Fruit fly (Drosophila melanogaster): ENCODE measurements around the gene CG3703.

DNA sequence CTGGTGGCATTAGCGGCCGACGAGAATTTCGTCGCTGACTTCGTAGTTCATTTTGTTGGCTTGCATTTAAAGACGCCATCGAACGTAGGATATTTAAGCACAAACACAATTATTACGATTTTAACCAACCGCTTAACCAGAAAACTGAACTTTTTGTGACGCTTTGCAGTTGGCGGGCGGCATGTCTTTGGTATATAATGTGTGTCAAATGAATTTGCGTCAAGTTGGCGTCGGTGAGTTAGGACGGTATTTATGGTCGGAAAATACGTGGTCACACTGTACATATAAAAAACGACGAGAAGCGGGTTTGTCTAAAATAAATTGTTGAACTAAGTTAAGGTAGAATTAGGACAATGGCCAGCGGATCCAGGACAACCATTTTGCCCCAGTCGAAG, 17.7 kb downstream of the CG3703 start, which contains the start of the genes CG43867 and MED22:
- TF ChIP-seq CTCF (optimal IDR thresholded peaks at IDR 0.05) (no peak), CG8478 (optimal IDR thresholded peaks at IDR 0.05) (no peak)
